Worm (Caenorhabditis elegans): ENCODE results near the gene gcy-20.

ce11 chrV:16235647-16236046 lies 17.9 kb downstream of the gcy-20 start, which contains the start of gene srh-98:
- TF ChIP-seq aly-1 (tag; optimal IDR thresholded peaks at IDR 0.05) (no peak), ama-1 (optimal IDR thresholded peaks at IDR 0.05) (no peak), F13C5.2 (tag; optimal IDR thresholded peaks at IDR 0.05) (no peak), flt-1 (GFP tag; IDR thresholded peaks at IDR 0.05) (no peak), ets-7 (tag; optimal IDR thresholded peaks at IDR 0.05) (no peak), ceh-13 (GFP tag; optimal IDR thresholded peaks at IDR 0.05) (no peak), scrt-1 (GFP tag; IDR thresholded peaks at IDR 0.05) (no peak), tbx-37 (GFP tag; conservative IDR thresholded peaks at IDR 0.05) (no peak), sea-1 (GFP tag; conservative IDR thresholded peaks at IDR 0.05) (no peak), pes-1 (GFP tag; IDR thresholded peaks at IDR 0.05) (no peak)

All from whole organism, early embryonic.